Worm (Caenorhabditis elegans): ENCODE measurements around the gene Y43F8B.13.

Gene Y43F8B.13

ce11 chrV:19484507-19484906 is 28.8 kb downstream of the Y43F8B.13 start, which contains the start of gene Y43F8B.17:
Y43F8B.17 (plus strand) TSS chrV:19484721.
- no peak for TF ChIP-seq him-1 (tag; optimal IDR thresholded peaks at IDR 0.05)

ce11 chrV:19485261-19485660 is 29.5 kb downstream of the Y43F8B.13 start, which contains the start of gene Y43F8B.28:
Y43F8B.28 (plus strand) TSS chrV:19485319.
- TF ChIP-seq dao-5 (tag; optimal IDR thresholded peaks at IDR 0.05) (no peak), W03F9.2 (tag; optimal IDR thresholded peaks at IDR 0.05) (no peak), him-1 (tag; optimal IDR thresholded peaks at IDR 0.05) (no peak)

ce11 chrV:19485690-19486089 is 29.9 kb downstream of the Y43F8B.13 start, which contains the start of gene Y43F8B.18:
Y43F8B.18 (plus strand) TSS chrV:19485990.
- no peak for TF ChIP-seq him-1 (tag; optimal IDR thresholded peaks at IDR 0.05)
- no peak for TF ChIP-seq W03F9.2 (tag; optimal IDR thresholded peaks at IDR 0.05)
- TF ChIP-seq dao-5 (tag; optimal IDR thresholded peaks at IDR 0.05), result no peak

ce11 chrV:19490461-19490860 is 34.7 kb downstream of the Y43F8B.13 start, which contains the start of gene Y43F8B.7:
Y43F8B.7 (plus strand) TSS chrV:19490761.
- TF ChIP-seq him-1 (tag; optimal IDR thresholded peaks at IDR 0.05) (no peak), W03F9.2 (tag; optimal IDR thresholded peaks at IDR 0.05) (no peak), dao-5 (tag; optimal IDR thresholded peaks at IDR 0.05) (no peak)

- TF ChIP-seq him-1 (tag; optimal IDR thresholded peaks at IDR 0.05) (no peak), W03F9.2 (tag; optimal IDR thresholded peaks at IDR 0.05) (no peak), dao-5 (tag; optimal IDR thresholded peaks at IDR 0.05) (no peak)
Measured at ce11 chrV:19491302-19491701, 35.6 kb downstream of the Y43F8B.13 start, which contains the start of gene Y43F8B.29. Y43F8B.29 (plus strand) TSS chrV:19491602.

- TF ChIP-seq W03F9.2 (tag; optimal IDR thresholded peaks at IDR 0.05) (no peak), him-1 (tag; optimal IDR thresholded peaks at IDR 0.05) (no peak), dao-5 (tag; optimal IDR thresholded peaks at IDR 0.05) (no peak)
Measured at ce11 chrV:19495145-19495544, 39.4 kb downstream of the Y43F8B.13 start.

- TF ChIP-seq dao-5 (tag; optimal IDR thresholded peaks at IDR 0.05) (no peak), him-1 (tag; optimal IDR thresholded peaks at IDR 0.05) (no peak), W03F9.2 (tag; optimal IDR thresholded peaks at IDR 0.05) (no peak)
Measured at ce11 chrV:19495587-19495986, 39.8 kb downstream of the Y43F8B.13 start, which contains the start of gene scl-21. scl-21 (minus strand) TSS chrV:19495687.

- TF ChIP-seq him-1 (tag; optimal IDR thresholded peaks at IDR 0.05), result no peak
- TF ChIP-seq W03F9.2 (tag; optimal IDR thresholded peaks at IDR 0.05), result no peak
- no peak for TF ChIP-seq dao-5 (tag; optimal IDR thresholded peaks at IDR 0.05)
Measured at ce11 chrV:19497087-19497486, 41.3 kb downstream of the Y43F8B.13 start.

ce11 chrV:19501389-19501788 is 45.6 kb downstream of the Y43F8B.13 start:
- no peak for TF ChIP-seq dao-5 (tag; optimal IDR thresholded peaks at IDR 0.05)
- TF ChIP-seq him-1 (tag; optimal IDR thresholded peaks at IDR 0.05), result no peak
- TF ChIP-seq W03F9.2 (tag; optimal IDR thresholded peaks at IDR 0.05), result no peak

- TF ChIP-seq him-1 (tag; optimal IDR thresholded peaks at IDR 0.05) (no peak), dao-5 (tag; optimal IDR thresholded peaks at IDR 0.05) (no peak), W03F9.2 (tag; optimal IDR thresholded peaks at IDR 0.05) (no peak)
Measured at ce11 chrV:19502579-19503151, 46.9 kb downstream of the Y43F8B.13 start, which contains the start of gene Y43F8B.3. Y43F8B.3 (plus strand) TSS chrV:19503101.
